Worm (Caenorhabditis elegans): ENCODE data around the gene micu-1.

micu-1 gene

DNA sequence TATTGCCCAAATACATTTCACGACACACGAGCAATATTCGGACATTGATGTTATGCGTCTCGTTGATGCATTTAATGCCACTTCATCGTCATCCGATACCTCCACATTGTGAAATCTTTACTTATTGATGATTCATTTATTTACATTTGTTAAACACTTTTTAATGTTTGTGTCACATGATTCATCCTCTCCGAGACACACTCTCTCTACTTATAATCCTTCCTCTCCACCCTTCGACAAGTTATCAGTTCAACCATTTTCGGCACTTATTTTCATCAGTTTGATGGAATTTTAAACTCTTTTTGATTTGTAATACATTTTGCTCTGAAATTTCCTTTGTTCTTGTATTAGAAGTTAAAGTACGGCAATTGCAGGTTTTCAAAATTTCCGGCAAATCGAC lies 48.4 kb downstream of the micu-1 start:
- TF ChIP-seq hlh-1 (tag; optimal IDR thresholded peaks at IDR 0.05) (no peak), mls-2 (tag; optimal IDR thresholded peaks at IDR 0.05) (no peak), elt-3 (tag; optimal IDR thresholded peaks at IDR 0.05) (no peak), pha-4 (tag; optimal IDR thresholded peaks at IDR 0.05) (no peak), lin-13 (tag; optimal IDR thresholded peaks at IDR 0.05) (no peak), unc-39 (tag; optimal IDR thresholded peaks at IDR 0.05) (no peak), blmp-1 (tag; optimal IDR thresholded peaks at IDR 0.05) (no peak), tbx-8 (GFP tag; optimal IDR thresholded peaks at IDR 0.05) (no peak), sem-2 (GFP tag; optimal IDR thresholded peaks at IDR 0.05) (no peak), zip-8 (tag; optimal IDR thresholded peaks at IDR 0.05) (no peak), cnd-1 (tag; optimal IDR thresholded peaks at IDR 0.05) (no peak), nhr-28 (tag; optimal IDR thresholded peaks at IDR 0.05) (no peak), sptf-1 (tag; optimal IDR thresholded peaks at IDR 0.05) (no peak), snpc-4 (tag; optimal IDR thresholded peaks at IDR 0.05) (no peak), ces-1 (GFP tag; optimal IDR thresholded peaks at IDR 0.05) (no peak), mep-1 (tag; optimal IDR thresholded peaks at IDR 0.05) (no peak), lin-32 (GFP tag; optimal IDR thresholded peaks at IDR 0.05) (no peak), elt-1 (tag; optimal IDR thresholded peaks at IDR 0.05; ENCODE audit: borderline replicate concordance, insufficient read depth) (no peak)

ce11 chrIV:13347232-13347715 lies 49.5 kb downstream of the micu-1 start, which contains the start of gene W02A2.9:
Gene W02A2.9, plus strand, starts transcription at chrIV:13347665.
- no peak for TF ChIP-seq ham-2 (GFP tag; optimal IDR thresholded peaks at IDR 0.05)
- TF ChIP-seq pha-4 (tag; optimal IDR thresholded peaks at IDR 0.05) = no peak
- TF ChIP-seq blmp-1 (tag; optimal IDR thresholded peaks at IDR 0.05) = no peak
- TF ChIP-seq unc-62 (GFP tag; optimal IDR thresholded peaks at IDR 0.05) = no peak
- TF ChIP-seq lsy-2 (tag; optimal IDR thresholded peaks at IDR 0.05) = no peak
- no peak for TF ChIP-seq lin-32 (GFP tag; optimal IDR thresholded peaks at IDR 0.05)
- TF ChIP-seq nhr-76 (tag; optimal IDR thresholded peaks at IDR 0.05) = no peak
- TF ChIP-seq nhr-2 (tag; optimal IDR thresholded peaks at IDR 0.05) = no peak
- TF ChIP-seq drap-1 (GFP tag; optimal IDR thresholded peaks at IDR 0.05) = no peak
- no peak for TF ChIP-seq mep-1 (tag; optimal IDR thresholded peaks at IDR 0.05)
- no peak for TF ChIP-seq elt-1 (tag; optimal IDR thresholded peaks at IDR 0.05; ENCODE audit: borderline replicate concordance, insufficient read depth)
- TF ChIP-seq mls-2 (tag; optimal IDR thresholded peaks at IDR 0.05) = no peak
- TF ChIP-seq hlh-1 (tag; optimal IDR thresholded peaks at IDR 0.05) = no peak
- TF ChIP-seq snpc-4 (tag; optimal IDR thresholded peaks at IDR 0.05) = no peak
- TF ChIP-seq nhr-28 (tag; optimal IDR thresholded peaks at IDR 0.05) = no peak
- TF ChIP-seq cnd-1 (tag; optimal IDR thresholded peaks at IDR 0.05) = no peak

- TF ChIP-seq sem-2 (GFP tag; optimal IDR thresholded peaks at IDR 0.05) = no peak
- no peak for TF ChIP-seq nhr-76 (tag; optimal IDR thresholded peaks at IDR 0.05)
- no peak for TF ChIP-seq ztf-11 (tag; optimal IDR thresholded peaks at IDR 0.05)
- no peak for TF ChIP-seq mls-2 (tag; optimal IDR thresholded peaks at IDR 0.05)
- no peak for TF ChIP-seq nhr-12 (tag; optimal IDR thresholded peaks at IDR 0.05)
- no peak for TF ChIP-seq zip-8 (tag; optimal IDR thresholded peaks at IDR 0.05)
- no peak for TF ChIP-seq hlh-1 (tag; optimal IDR thresholded peaks at IDR 0.05)
- TF ChIP-seq unc-62 (GFP tag; optimal IDR thresholded peaks at IDR 0.05) = no peak
- TF ChIP-seq nhr-237 (tag; optimal IDR thresholded peaks at IDR 0.05) = no peak
- TF ChIP-seq bed-3 (GFP tag; optimal IDR thresholded peaks at IDR 0.05) = no peak
- no peak for TF ChIP-seq nhr-2 (tag; optimal IDR thresholded peaks at IDR 0.05)
These were observed 50.9 kb downstream of the micu-1 start, which contains the start of gene W02A2.12 for ce11 chrIV:13348592-13348991. Gene W02A2.12, minus strand, starts transcription at chrIV:13348831.
